Worm (Caenorhabditis elegans): ENCODE measurements around the gene gstk-1.
A peak's percentile ranks its signal among the peaks of the same experiment; 100 is the strongest.

gstk-1 gene

ce11 chrII:9617902-9618245, 38.6 kb upstream of the gstk-1 start:
- TF ChIP-seq cnd-1 (tag; optimal IDR thresholded peaks at IDR 0.05) (no peak), mls-2 (tag; optimal IDR thresholded peaks at IDR 0.05) (no peak), tbx-8 (GFP tag; optimal IDR thresholded peaks at IDR 0.05) (no peak), drap-1 (GFP tag; optimal IDR thresholded peaks at IDR 0.05) (no peak), ztf-11 (tag; optimal IDR thresholded peaks at IDR 0.05) (no peak), sem-2 (GFP tag; optimal IDR thresholded peaks at IDR 0.05) (no peak), ces-1 (GFP tag; optimal IDR thresholded peaks at IDR 0.05) (no peak), sptf-1 (tag; optimal IDR thresholded peaks at IDR 0.05) (no peak), blmp-1 (tag; optimal IDR thresholded peaks at IDR 0.05) (no peak)

DNA sequence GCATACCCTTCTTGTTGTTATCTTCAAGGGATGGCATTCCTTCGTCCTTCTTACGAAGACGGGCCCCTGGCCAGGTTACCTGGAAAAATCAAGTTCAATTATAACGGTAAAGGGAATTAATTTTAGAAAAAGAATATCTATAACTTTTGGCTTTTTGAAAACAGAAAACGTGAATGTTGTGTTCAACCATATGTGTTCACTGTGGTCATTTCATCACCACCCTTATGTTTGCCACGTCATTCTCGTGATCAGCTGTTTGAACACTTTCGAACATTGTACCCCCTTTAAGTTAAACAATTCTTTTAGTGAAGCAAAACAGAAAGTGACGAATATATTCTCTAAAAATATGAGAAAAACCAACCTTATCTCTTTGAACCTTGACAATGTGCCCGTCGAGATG, 37.7 kb upstream of the gstk-1 start:
- TF ChIP-seq ceh-43 (GFP tag; optimal IDR thresholded peaks at IDR 0.05), result no peak
- no peak for TF ChIP-seq blmp-1 (tag; optimal IDR thresholded peaks at IDR 0.05)
- TF ChIP-seq bed-3 (GFP tag; optimal IDR thresholded peaks at IDR 0.05), result no peak
- no peak for TF ChIP-seq snpc-4 (tag; optimal IDR thresholded peaks at IDR 0.05)
- no peak for TF ChIP-seq unc-39 (tag; optimal IDR thresholded peaks at IDR 0.05)
- no peak for TF ChIP-seq ztf-11 (tag; optimal IDR thresholded peaks at IDR 0.05)
- TF ChIP-seq ham-2 (GFP tag; optimal IDR thresholded peaks at IDR 0.05), result no peak
- no peak for TF ChIP-seq nhr-237 (tag; optimal IDR thresholded peaks at IDR 0.05)
- TF ChIP-seq drap-1 (GFP tag; optimal IDR thresholded peaks at IDR 0.05), result no peak

- TF ChIP-seq sem-2 (GFP tag; optimal IDR thresholded peaks at IDR 0.05) (no peak), blmp-1 (tag; optimal IDR thresholded peaks at IDR 0.05) (no peak), unc-120 (tag; optimal IDR thresholded peaks at IDR 0.05; ENCODE audit: poor library complexity, severe bottlenecking) (peak; percentile 63), elt-1 (tag; optimal IDR thresholded peaks at IDR 0.05; ENCODE audit: borderline replicate concordance, insufficient read depth) (peak; percentile 85), drap-1 (GFP tag; optimal IDR thresholded peaks at IDR 0.05) (peak; percentile 42), snpc-4 (tag; optimal IDR thresholded peaks at IDR 0.05) (no peak), ceh-43 (GFP tag; optimal IDR thresholded peaks at IDR 0.05) (no peak), pha-4 (tag; optimal IDR thresholded peaks at IDR 0.05) (no peak), ham-2 (GFP tag; optimal IDR thresholded peaks at IDR 0.05) (peak; percentile 63), lsy-2 (tag; optimal IDR thresholded peaks at IDR 0.05) (no peak), M03D4.4 (tag; optimal IDR thresholded peaks at IDR 0.05) (no peak), ceh-83 (GFP tag; optimal IDR thresholded peaks at IDR 0.05) (no peak), flh-1 (GFP tag; optimal IDR thresholded peaks at IDR 0.05) (no peak), bed-3 (GFP tag; optimal IDR thresholded peaks at IDR 0.05) (no peak), hlh-1 (tag; optimal IDR thresholded peaks at IDR 0.05) (peak; percentile 70), cnd-1 (tag; optimal IDR thresholded peaks at IDR 0.05) (no peak), lin-13 (tag; optimal IDR thresholded peaks at IDR 0.05) (no peak), elt-3 (tag; optimal IDR thresholded peaks at IDR 0.05) (no peak), tbx-8 (GFP tag; optimal IDR thresholded peaks at IDR 0.05) (no peak), mls-2 (tag; optimal IDR thresholded peaks at IDR 0.05) (no peak), mab-5 (tag; optimal IDR thresholded peaks at IDR 0.05) (no peak), unc-62 (GFP tag; optimal IDR thresholded peaks at IDR 0.05) (peak; percentile 84), zip-8 (tag; optimal IDR thresholded peaks at IDR 0.05) (no peak)
Observed at ce11 chrII:9619402-9619862, 37.1 kb upstream of the gstk-1 start.

DNA sequence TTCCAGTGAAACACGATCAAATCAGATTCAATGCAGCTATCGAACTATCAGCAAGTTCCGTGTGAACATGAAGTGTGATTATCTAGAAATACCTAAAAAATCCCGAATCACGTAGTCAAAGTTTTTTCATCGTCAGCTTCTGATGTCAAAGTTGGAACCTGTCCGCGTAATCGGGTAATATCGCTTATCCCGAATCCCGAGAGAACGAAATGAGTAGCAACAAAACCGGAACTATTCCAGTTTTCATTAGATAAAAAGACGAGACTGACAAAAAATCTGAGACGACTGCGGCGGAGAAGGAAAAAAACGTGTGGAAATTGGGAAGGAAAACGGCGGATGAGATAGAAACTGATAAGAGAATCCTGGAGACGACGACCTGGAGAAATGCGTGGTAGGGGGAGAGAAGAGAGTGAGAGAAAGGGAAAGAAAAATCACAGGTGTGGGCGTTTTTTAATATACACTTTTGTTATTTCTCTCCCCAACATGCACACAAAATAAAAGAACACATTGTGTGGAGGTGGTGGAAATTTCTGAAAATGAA, 36.4 kb upstream of the gstk-1 start:
- TF ChIP-seq elt-1 (tag; optimal IDR thresholded peaks at IDR 0.05; ENCODE audit: borderline replicate concordance, insufficient read depth) (peak; percentile 26), nhr-28 (tag; optimal IDR thresholded peaks at IDR 0.05) (no peak)

DNA sequence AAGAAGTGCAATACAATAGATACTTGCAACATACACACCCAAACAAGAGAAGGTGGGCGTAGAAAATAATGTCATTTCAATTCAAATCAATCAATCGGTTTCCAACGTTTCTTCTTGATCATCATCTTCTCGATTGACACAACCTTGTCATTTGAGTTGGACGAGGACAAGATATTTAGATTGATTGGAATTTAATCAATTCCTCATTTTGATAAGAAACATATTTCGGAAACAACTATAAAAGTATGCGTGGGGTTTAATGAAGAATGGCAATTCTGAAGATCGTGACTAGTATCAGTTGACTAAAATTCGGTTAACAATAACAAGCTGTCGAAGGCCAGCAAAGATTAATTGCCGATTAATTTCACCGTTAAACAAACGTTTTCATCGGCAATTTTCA, 35.9 kb upstream of the gstk-1 start:
- TF ChIP-seq nhr-28 (tag; optimal IDR thresholded peaks at IDR 0.05) (no peak), mep-1 (tag; optimal IDR thresholded peaks at IDR 0.05) (no peak), bed-3 (GFP tag; optimal IDR thresholded peaks at IDR 0.05) (no peak), unc-62 (GFP tag; optimal IDR thresholded peaks at IDR 0.05) (peak; percentile 60)

ce11 chrII:9621121-9621520, 35.4 kb upstream of the gstk-1 start:
- TF ChIP-seq unc-62 (GFP tag; optimal IDR thresholded peaks at IDR 0.05) (peak; percentile 90), hlh-1 (tag; optimal IDR thresholded peaks at IDR 0.05) (peak; percentile 67), unc-120 (tag; optimal IDR thresholded peaks at IDR 0.05; ENCODE audit: poor library complexity, severe bottlenecking) (peak; percentile 39), sptf-1 (tag; optimal IDR thresholded peaks at IDR 0.05) (no peak), ceh-39 (tag; optimal IDR thresholded peaks at IDR 0.05) (no peak)

All from whole organism, mixed stage, embryonic.